Worm (Caenorhabditis elegans) whole organism, L1 larva: ENCODE data around the gene hic-1.

Experiments
- C34B4.2 ChIP-seq: sonication (generic microtip); optimal IDR thresholded peaks from 2 replicates; lab custom pipeline; 2017; ENCODE audit warnings: mild to moderate bottlenecking, missing genetic modification characterization, missing compliant biosample characterization
- F16B12.6 ChIP-seq: fragments of 150-350 bp; optimal IDR thresholded peaks from 2 replicates; lab custom pipeline; 2014; ENCODE audit warnings: missing biosample characterization, missing genetic modification characterization
- aha-1 ChIP-seq: fragments of 150-350 bp; optimal IDR thresholded peaks from 2 replicates; lab custom pipeline; 2014; ENCODE audit warnings: missing biosample characterization, missing genetic modification characterization
- ama-1 ChIP-seq: fragments of 150-350 bp; optimal IDR thresholded peaks from 2 replicates; lab custom pipeline; 2014
- ceh-63 ChIP-seq: fragments of 200-800 bp; sonication (Bioruptor generic); optimal IDR thresholded peaks from 2 replicates; lab custom pipeline; 2018; ENCODE audit warnings: mild to moderate bottlenecking, missing genetic modification characterization, missing compliant biosample characterization
- ceh-8 ChIP-seq: fragments of 200-800 bp; sonication (Bioruptor generic); optimal IDR thresholded peaks from 2 replicates; lab custom pipeline; 2018; ENCODE audit warnings: mild to moderate bottlenecking, missing genetic modification characterization, moderate library complexity, missing compliant biosample characterization
- efl-3 ChIP-seq: fragments of 200-800 bp; sonication (Bioruptor generic); optimal IDR thresholded peaks from 2 replicates; lab custom pipeline; 2018; ENCODE audit warnings: mild to moderate bottlenecking, missing genetic modification characterization, missing compliant biosample characterization
- egl-13 ChIP-seq: sonication (generic microtip); optimal IDR thresholded peaks from 2 replicates; lab custom pipeline; 2016; ENCODE audit warnings: missing genotype, missing genetic modification reagents, missing genetic modification characterization, missing compliant biosample characterization
- elt-2 ChIP-seq: sonication (generic microtip); optimal IDR thresholded peaks from 2 replicates; lab custom pipeline; 2016; ENCODE audit warnings: missing genetic modification characterization, mild to moderate bottlenecking, inconsistent platforms, missing compliant biosample characterization, missing genetic modification reagents
- ets-5 ChIP-seq: fragments of 200-800 bp; sonication (Bioruptor generic); IDR thresholded peaks from 2 replicates; pipeline ENCODE4 v1.3.6; 2022; ENCODE audit warnings: missing genetic modification characterization, missing compliant biosample characterization
- fkh-10 ChIP-seq: sonication (generic microtip); optimal IDR thresholded peaks from 2 replicates; lab custom pipeline; 2017; ENCODE audit warnings: missing biosample characterization, missing genetic modification reagents, missing genetic modification characterization
- fkh-4 ChIP-seq: sonication (generic microtip); optimal IDR thresholded peaks from 2 replicates; lab custom pipeline; 2016; ENCODE audit warnings: missing compliant biosample characterization, missing genetic modification characterization, borderline replicate concordance
- fos-1 ChIP-seq: fragments of 150-350 bp; optimal IDR thresholded peaks from 2 replicates; lab custom pipeline; 2014; ENCODE audit warnings: missing biosample characterization, missing genetic modification characterization
- hlh-4 ChIP-seq: sonication (generic microtip); optimal IDR thresholded peaks from 2 replicates; lab custom pipeline; 2016; ENCODE audit warnings: mild to moderate bottlenecking, missing genetic modification characterization, missing compliant biosample characterization
- irx-1 ChIP-seq: sonication (generic microtip); optimal IDR thresholded peaks from 2 replicates; lab custom pipeline; 2016; ENCODE audit warnings: missing genetic modification characterization, missing compliant biosample characterization
- jun-1 ChIP-seq: fragments of 150-350 bp; optimal IDR thresholded peaks from 2 replicates; lab custom pipeline; 2014; ENCODE audit warnings: missing biosample characterization, missing genetic modification reagents, missing genetic modification characterization
- lin-14 ChIP-seq: fragments of 200-800 bp; sonication (Bioruptor generic); optimal IDR thresholded peaks from 2 replicates; lab custom pipeline; 2018; ENCODE audit warnings: mild to moderate bottlenecking, missing genetic modification characterization, moderate library complexity, missing compliant biosample characterization
- lin-15B ChIP-seq: fragments of 150-350 bp; sonication (generic microtip); optimal IDR thresholded peaks from 3 replicates; lab custom pipeline; 2014; ENCODE audit warnings: missing biosample characterization, missing genetic modification characterization
- lir-3 ChIP-seq: sonication (generic microtip); optimal IDR thresholded peaks from 2 replicates; lab custom pipeline; 2016; ENCODE audit warnings: mild to moderate bottlenecking, missing genetic modification characterization, moderate library complexity, missing compliant biosample characterization; ENCODE audit not compliant: poor library complexity
- lsy-2 ChIP-seq, 2 experiments: fragments of 150-350 bp; optimal IDR thresholded peaks; 2 replicates each; lab custom pipeline; 2014; ENCODE audit warnings: missing biosample characterization in 2 of 2, missing genetic modification characterization in 2 of 2
- mdl-1 ChIP-seq, 2 experiments: fragments of 150-350 bp; optimal IDR thresholded peaks; 2 replicates each; lab custom pipeline; 2014 to 2017; ENCODE audit warnings: missing biosample characterization in 2 of 2, missing genetic modification characterization in 2 of 2, inconsistent platforms in 1 of 2
- mef-2 ChIP-seq: fragments of 150-350 bp; optimal IDR thresholded peaks from 2 replicates; lab custom pipeline; 2014; ENCODE audit warnings: missing biosample characterization, missing genetic modification characterization
- mep-1 ChIP-seq: fragments of 150-350 bp; optimal IDR thresholded peaks from 2 replicates; lab custom pipeline; 2014; ENCODE audit warnings: missing biosample characterization, missing genetic modification characterization
- nhr-11 ChIP-seq: fragments of 150-350 bp; optimal IDR thresholded peaks from 2 replicates; lab custom pipeline; 2014; ENCODE audit warnings: missing biosample characterization, missing genetic modification characterization
- nhr-12 ChIP-seq: sonication (generic microtip); optimal IDR thresholded peaks from 2 replicates; lab custom pipeline; 2017; ENCODE audit warnings: missing biosample characterization, missing genetic modification characterization
- nhr-237 ChIP-seq: fragments of 150-350 bp; optimal IDR thresholded peaks from 2 replicates; lab custom pipeline; 2014; ENCODE audit warnings: missing biosample characterization, missing genetic modification characterization
- nhr-28 ChIP-seq: fragments of 150-350 bp; optimal IDR thresholded peaks from 2 replicates; lab custom pipeline; 2014; ENCODE audit warnings: missing biosample characterization, missing genetic modification characterization
- nhr-71 ChIP-seq: sonication (generic microtip); optimal IDR thresholded peaks from 2 replicates; lab custom pipeline; 2016; ENCODE audit warnings: mild to moderate bottlenecking, missing genetic modification characterization, moderate library complexity, missing compliant biosample characterization
- nhr-76 ChIP-seq: sonication (generic microtip); optimal IDR thresholded peaks from 2 replicates; lab custom pipeline; 2017; ENCODE audit warnings: missing biosample characterization, missing genetic modification characterization
- nhr-77 ChIP-seq: fragments of 150-350 bp; optimal IDR thresholded peaks from 2 replicates; lab custom pipeline; 2014; ENCODE audit warnings: missing biosample characterization, missing genetic modification characterization
- nhr-84 ChIP-seq: sonication (generic microtip); optimal IDR thresholded peaks from 2 replicates; lab custom pipeline; 2017; ENCODE audit warnings: missing biosample characterization, missing genetic modification characterization
- nhr-85 ChIP-seq: sonication (generic microtip); peaks from one replicate; lab custom pipeline; 2016; ENCODE audit warnings: missing genetic modification characterization, inconsistent platforms, missing compliant biosample characterization
- nhr-90 ChIP-seq: sonication (generic microtip); optimal IDR thresholded peaks from 2 replicates; lab custom pipeline; 2016; ENCODE audit warnings: mild to moderate bottlenecking, missing genetic modification characterization, missing compliant biosample characterization; ENCODE audit not compliant: poor library complexity
- pag-3 ChIP-seq: sonication (generic microtip); optimal IDR thresholded peaks from 2 replicates; lab custom pipeline; 2017; ENCODE audit warnings: missing genetic modification characterization, mild to moderate bottlenecking, missing compliant biosample characterization, antibody characterized with exemption, borderline replicate concordance; ENCODE audit not compliant: insufficient read depth
- snpc-4 ChIP-seq: fragments of 150-350 bp; optimal IDR thresholded peaks from 2 replicates; lab custom pipeline; 2014; ENCODE audit warnings: missing biosample characterization, missing genetic modification characterization
- snu-23 ChIP-seq: sonication (generic microtip); optimal IDR thresholded peaks from 2 replicates; lab custom pipeline; 2016; ENCODE audit warnings: missing genetic modification characterization, missing compliant biosample characterization
- sox-4 ChIP-seq: sonication (generic microtip); optimal IDR thresholded peaks from 2 replicates; lab custom pipeline; 2016; ENCODE audit warnings: missing genetic modification characterization, missing compliant biosample characterization
- sptf-1 ChIP-seq: fragments of 150-350 bp; optimal IDR thresholded peaks from 2 replicates; lab custom pipeline; 2014; ENCODE audit warnings: missing biosample characterization, missing genetic modification characterization
- sup-37 ChIP-seq: fragments of 200-800 bp; sonication (Bioruptor generic); optimal IDR thresholded peaks from 2 replicates; lab custom pipeline; 2018; ENCODE audit warnings: mild to moderate bottlenecking, missing genetic modification characterization, missing compliant biosample characterization
- swsn-7 ChIP-seq: sonication (generic microtip); optimal IDR thresholded peaks from 2 replicates; lab custom pipeline; 2016; ENCODE audit warnings: missing genetic modification characterization, missing compliant biosample characterization
- unc-130 ChIP-seq: fragments of 150-350 bp; optimal IDR thresholded peaks from 2 replicates; lab custom pipeline; 2017; ENCODE audit warnings: missing biosample characterization, missing genetic modification characterization, inconsistent platforms
- unc-30 ChIP-seq: sonication (generic microtip); optimal IDR thresholded peaks from 2 replicates; lab custom pipeline; 2017; ENCODE audit warnings: missing biosample characterization, missing genetic modification characterization
- unc-62 ChIP-seq: fragments of 150-350 bp; optimal IDR thresholded peaks from 2 replicates; lab custom pipeline; 2014; ENCODE audit warnings: missing biosample characterization, missing genetic modification reagents, missing genetic modification characterization
- vab-15 ChIP-seq: sonication (generic microtip); optimal IDR thresholded peaks from 2 replicates; lab custom pipeline; 2017; ENCODE audit warnings: missing genotype, mild to moderate bottlenecking, missing genetic modification characterization, missing compliant biosample characterization
- zag-1 ChIP-seq: fragments of 150-350 bp; optimal IDR thresholded peaks from 2 replicates; lab custom pipeline; 2014; ENCODE audit warnings: missing biosample characterization, missing genetic modification characterization

Gene hic-1

DNA sequence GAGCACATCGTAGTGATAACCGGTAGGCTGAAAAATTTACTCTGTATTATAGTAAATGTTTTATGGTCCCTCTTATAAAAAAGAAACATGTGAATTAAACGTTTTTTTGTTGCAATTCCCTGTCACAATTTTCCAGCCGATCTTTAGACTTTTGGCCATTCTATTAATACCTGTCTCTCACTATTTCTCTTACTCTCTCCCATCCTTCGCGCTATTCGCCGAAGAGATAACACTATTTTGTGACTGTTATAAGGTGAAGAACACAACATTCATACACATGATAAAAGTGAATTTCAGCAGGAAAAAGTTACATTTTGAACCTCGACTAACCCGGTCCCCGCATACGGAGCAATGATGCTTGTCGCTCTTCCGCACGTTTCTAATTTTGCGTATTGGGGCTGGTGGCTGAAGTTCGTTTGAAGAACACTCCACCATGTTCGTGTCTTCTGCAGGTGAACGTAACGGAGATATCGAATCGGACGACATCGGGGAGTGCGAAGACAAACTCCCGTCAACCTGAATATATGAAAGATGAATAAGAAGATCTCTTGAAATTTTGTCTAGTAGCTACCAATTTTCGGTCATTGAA, 40.4 kb upstream of the hic-1 start (continued):
- no peak for TF ChIP-seq irx-1 (tag; lab: Kevin White, UChicago)
- no peak for TF ChIP-seq swsn-7
- TF ChIP-seq unc-130 (tag; lab: Kevin White, UChicago) = no peak
- no peak for TF ChIP-seq nhr-237 (tag; lab: Kevin White, UChicago)
- no peak for TF ChIP-seq efl-3 (GFP tag; lab: Kevin White, UChicago)
- TF ChIP-seq nhr-84 (tag; lab: Kevin White, UChicago) = no peak
- no peak for TF ChIP-seq nhr-76 (tag; lab: Kevin White, UChicago)
- no peak for TF ChIP-seq snpc-4 (tag; lab: Kevin White, UChicago)
- peak; percentile 31 for TF ChIP-seq nhr-90 (tag; lab: Kevin White, UChicago)
- no peak for TF ChIP-seq F16B12.6
- TF ChIP-seq ceh-63 (GFP tag; lab: Kevin White, UChicago) = no peak
- TF ChIP-seq nhr-12 = no peak
- TF ChIP-seq ets-5 (GFP tag; lab: Robert Waterston, UW) = no peak
- TF ChIP-seq unc-30 (tag; lab: Kevin White, UChicago) = no peak
- TF ChIP-seq fkh-10 = no peak
- peak; percentile 50 for TF ChIP-seq snu-23 (GFP tag; lab: Kevin White, UChicago)
- no peak for TF ChIP-seq sptf-1 (tag; lab: Kevin White, UChicago)
- no peak for TF ChIP-seq egl-13
- TF ChIP-seq nhr-28 (tag; lab: Kevin White, UChicago) = no peak
- no peak for TF ChIP-seq pag-3
- no peak for TF ChIP-seq mep-1 (tag; lab: Kevin White, UChicago)
- TF ChIP-seq unc-62 (GFP tag; lab: Kevin White, UChicago) = no peak
- TF ChIP-seq nhr-11 (tag; lab: Kevin White, UChicago) = no peak
- TF ChIP-seq sox-4 (tag; lab: Kevin White, UChicago) = no peak
- peak; percentile 82 for TF ChIP-seq nhr-85 (tag; lab: Kevin White, UChicago)
- TF ChIP-seq lsy-2 (tag; optimal IDR thresholded peaks at IDR 0.05; lab: Kevin White, UChicago) = peak in 1 of 2 experiments; percentile 4
- TF ChIP-seq elt-2 (tag; lab: Kevin White, UChicago) = peak; percentile 50
- no peak for TF ChIP-seq zag-1 (tag; lab: Kevin White, UChicago)
- no peak for TF ChIP-seq ama-1 (lab: Kevin White, UChicago)
- TF ChIP-seq aha-1 (tag; lab: Kevin White, UChicago) = no peak
- peak; percentile 50 for TF ChIP-seq nhr-71 (tag; lab: Kevin White, UChicago)
- TF ChIP-seq mef-2 (tag; lab: Kevin White, UChicago) = no peak
- peak; percentile 56 for TF ChIP-seq lin-14 (GFP tag; lab: Kevin White, UChicago)
- TF ChIP-seq, all 84 proteins: peak for 13

- TF ChIP-seq fkh-4 (tag; lab: Kevin White, UChicago) (no peak), nhr-77 (tag; lab: Kevin White, UChicago) (no peak), mdl-1 (tag; optimal IDR thresholded peaks at IDR 0.05; lab: Kevin White, UChicago) (no peak), fos-1 (tag; lab: Kevin White, UChicago) (no peak), efl-3 (GFP tag; lab: Kevin White, UChicago) (no peak), nhr-12 (no peak), sup-37 (GFP tag; lab: Kevin White, UChicago) (no peak), jun-1 (tag; lab: Kevin White, UChicago) (no peak), aha-1 (tag; lab: Kevin White, UChicago) (no peak), nhr-90 (tag; lab: Kevin White, UChicago) (no peak), lir-3 (tag; lab: Kevin White, UChicago) (no peak), vab-15 (tag; lab: Kevin White, UChicago) (no peak), C34B4.2 (tag; lab: Kevin White, UChicago) (no peak), ceh-8 (GFP tag; lab: Kevin White, UChicago) (no peak), unc-130 (tag; lab: Kevin White, UChicago) (no peak), hlh-4 (tag; lab: Kevin White, UChicago) (no peak), lin-15B (no peak)
Measured at ce11 chrX:6637933-6638332, 39.3 kb upstream of the hic-1 start.
